Fruit fly (Drosophila melanogaster): Measurements from ENCODE around the gene Pxd.

Pxd gene

DNA sequence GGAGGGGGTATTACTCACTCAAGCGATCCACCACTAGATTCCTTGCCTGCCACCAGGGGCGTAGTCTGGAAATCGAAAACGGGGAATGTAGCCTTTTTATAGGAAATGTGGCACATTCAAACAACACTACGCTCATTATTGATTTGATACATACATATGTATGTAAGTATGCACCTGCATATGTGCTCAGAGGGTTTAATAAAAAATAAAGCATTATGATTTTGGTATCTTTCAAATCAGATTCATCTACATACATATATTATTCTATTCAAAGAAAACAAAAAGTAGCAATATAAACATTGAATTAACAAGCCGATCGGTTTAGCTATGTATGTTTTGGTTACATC, 42.5 kb downstream of the Pxd start (continued):
- TF ChIP-seq Ets21C (GFP tag; optimal IDR thresholded peaks at IDR 0.05) (peak; percentile 2), CG10669 (GFP tag; optimal IDR thresholded peaks at IDR 0.05) (peak; percentile 53), vri (GFP tag; optimal IDR thresholded peaks at IDR 0.05) (no peak), CG34406 (GFP tag; optimal IDR thresholded peaks at IDR 0.05) (peak; percentile 28), lz (GFP tag; optimal IDR thresholded peaks at IDR 0.05) (no peak), CG8319 (GFP tag; optimal IDR thresholded peaks at IDR 0.05) (no peak), svp (GFP tag) (peak; percentile 29), dsx (GFP tag; optimal IDR thresholded peaks at IDR 0.05; ENCODE audit: poor library complexity, severe bottlenecking) (no peak), CG7368 (GFP tag; optimal IDR thresholded peaks at IDR 0.05) (no peak), ss (GFP tag; optimal IDR thresholded peaks at IDR 0.05) (no peak), CG31627 (GFP tag; optimal IDR thresholded peaks at IDR 0.05) (no peak), topi (GFP tag; optimal IDR thresholded peaks at IDR 0.05) (peak; percentile 20), CG4318 (GFP tag; optimal IDR thresholded peaks at IDR 0.05) (peak; percentile 53), CG16779 (tag; optimal IDR thresholded peaks at IDR 0.05) (no peak), Ets96B (tag; optimal IDR thresholded peaks at IDR 0.05) (peak; percentile 49), Hr38 (GFP tag; optimal IDR thresholded peaks at IDR 0.05) (no peak), spab (GFP tag; optimal IDR thresholded peaks at IDR 0.05) (peak; percentile 44), Sox102F (GFP tag; optimal IDR thresholded peaks at IDR 0.05) (no peak), CG11762 (GFP tag; optimal IDR thresholded peaks at IDR 0.05; ENCODE audit: insufficient read depth) (no peak), pdm3 (GFP tag; optimal IDR thresholded peaks at IDR 0.05) (peak; percentile 52)

DNA sequence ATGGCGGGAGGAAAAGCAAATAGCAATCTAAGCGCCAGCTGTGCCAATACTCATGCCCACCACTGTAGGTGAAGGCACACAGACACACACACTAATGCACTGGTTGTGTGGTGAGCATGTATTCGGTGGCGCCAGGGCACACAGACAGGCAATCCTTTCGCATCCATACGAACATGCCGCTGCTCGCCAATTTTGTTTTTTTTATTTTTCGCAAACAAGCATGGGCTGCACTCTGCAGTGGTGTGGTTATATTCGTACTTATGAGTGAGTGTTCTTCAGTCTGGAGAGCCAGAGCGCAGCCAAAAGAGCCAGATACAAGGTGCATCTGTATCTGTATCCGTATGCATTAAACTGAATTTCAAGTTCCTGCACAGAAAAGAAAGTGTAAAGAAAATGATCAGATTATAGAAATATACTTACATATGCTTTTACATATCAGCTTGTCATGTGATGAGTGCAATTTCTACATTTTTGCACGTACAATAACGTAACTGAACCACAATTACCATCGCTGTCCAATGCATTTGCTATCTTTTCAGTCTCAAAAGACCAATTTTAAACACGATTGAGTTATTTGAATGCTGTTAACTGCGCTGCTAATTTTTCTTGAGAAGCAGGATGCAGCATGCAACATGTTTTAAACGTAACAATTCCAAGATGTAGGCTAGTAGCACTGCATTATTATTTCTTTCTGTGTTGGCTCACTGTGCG, 44.9 kb downstream of the Pxd start:
- peak; percentile 77 for TF ChIP-seq CG7368 (GFP tag; optimal IDR thresholded peaks at IDR 0.05)
- TF ChIP-seq CG8119 (GFP tag; IDR thresholded peaks at IDR 0.05), result peak; percentile 91
- TF ChIP-seq esn (GFP tag; optimal IDR thresholded peaks at IDR 0.05), result peak; percentile 82
- TF ChIP-seq eg (GFP tag; IDR thresholded peaks at IDR 0.05), result peak; percentile 45
- TF ChIP-seq cyc (GFP tag; optimal IDR thresholded peaks at IDR 0.05), result peak; percentile 76
- peak; percentile 69 for TF ChIP-seq dsx (GFP tag; optimal IDR thresholded peaks at IDR 0.05; ENCODE audit: poor library complexity, severe bottlenecking)
- TF ChIP-seq CG6854 (GFP tag; optimal IDR thresholded peaks at IDR 0.05), result peak; percentile 25
- TF ChIP-seq topi (GFP tag; optimal IDR thresholded peaks at IDR 0.05), result peak; percentile 81
- peak; percentile 86 for TF ChIP-seq CG10669 (GFP tag; optimal IDR thresholded peaks at IDR 0.05)
- TF ChIP-seq CG6808 (GFP tag; optimal IDR thresholded peaks at IDR 0.05), result peak; percentile 85
- peak; percentile 82 for TF ChIP-seq CG3032 (tag; optimal IDR thresholded peaks at IDR 0.05)
- TF ChIP-seq Eip93F (GFP tag; optimal IDR thresholded peaks at IDR 0.05), result no peak
- TF ChIP-seq Eip78C (GFP tag), result peak; percentile 97
- TF ChIP-seq acj6 (GFP tag; optimal IDR thresholded peaks at IDR 0.05), result peak; percentile 87
- TF ChIP-seq CG9139 (GFP tag; optimal IDR thresholded peaks at IDR 0.05), result no peak
- TF ChIP-seq CG8319 (GFP tag; optimal IDR thresholded peaks at IDR 0.05), result peak; percentile 83
- peak; percentile 78 for TF ChIP-seq CG1621 (tag; optimal IDR thresholded peaks at IDR 0.05)
- TF ChIP-seq Hr39 (GFP tag; optimal IDR thresholded peaks at IDR 0.05), result peak; percentile 86
- TF ChIP-seq CG34406 (GFP tag; optimal IDR thresholded peaks at IDR 0.05), result peak; percentile 85
- peak; percentile 72 for TF ChIP-seq vri (GFP tag; optimal IDR thresholded peaks at IDR 0.05)
- peak; percentile 98 for TF ChIP-seq CG32006 (GFP tag; optimal IDR thresholded peaks at IDR 0.05)
- TF ChIP-seq spab (GFP tag; optimal IDR thresholded peaks at IDR 0.05), result peak; percentile 87
- TF ChIP-seq fd85E (GFP tag; optimal IDR thresholded peaks at IDR 0.05), result peak; percentile 26
- peak; percentile 41 for TF ChIP-seq CG11294 (GFP tag; IDR thresholded peaks at IDR 0.05)
- peak; percentile 73 to 79 for TF ChIP-seq ss (GFP tag; optimal IDR thresholded peaks at IDR 0.05)
- peak; percentile 87 for TF ChIP-seq CG31627 (GFP tag; optimal IDR thresholded peaks at IDR 0.05)
- TF ChIP-seq fd59A (GFP tag; optimal IDR thresholded peaks at IDR 0.05), result peak; percentile 88
- peak; percentile 77 for TF ChIP-seq Ets21C (GFP tag; optimal IDR thresholded peaks at IDR 0.05)
- peak; percentile 67 for TF ChIP-seq Met (GFP tag; optimal IDR thresholded peaks at IDR 0.05)
- peak; percentile 61 for TF ChIP-seq CG6163 (GFP tag; IDR thresholded peaks at IDR 0.05)
- TF ChIP-seq CG8632 (GFP tag; optimal IDR thresholded peaks at IDR 0.05), result peak; percentile 89
- peak; percentile 83 for TF ChIP-seq CG11762 (GFP tag; optimal IDR thresholded peaks at IDR 0.05; ENCODE audit: insufficient read depth)
- TF ChIP-seq CG6276 (GFP tag; optimal IDR thresholded peaks at IDR 0.05), result peak; percentile 89
- TF ChIP-seq dac (GFP tag; optimal IDR thresholded peaks at IDR 0.05), result peak; percentile 90
- peak; percentile 78 for TF ChIP-seq lz (GFP tag; optimal IDR thresholded peaks at IDR 0.05)
- peak; percentile 88 for TF ChIP-seq CG6792 (GFP tag; optimal IDR thresholded peaks at IDR 0.05)
- peak; percentile 92 for TF ChIP-seq Sox15 (GFP tag; optimal IDR thresholded peaks at IDR 0.05)
- TF ChIP-seq CG15336 (GFP tag; IDR thresholded peaks at IDR 0.05), result peak; percentile 81
- TF ChIP-seq achi (GFP tag; optimal IDR thresholded peaks at IDR 0.05), result peak; percentile 88
- TF ChIP-seq Lpt (GFP tag; optimal IDR thresholded peaks at IDR 0.05), result peak; percentile 80
- peak; percentile 83 for TF ChIP-seq Ets96B (tag; optimal IDR thresholded peaks at IDR 0.05)
